Fruit fly (Drosophila melanogaster) S2 (cell line): Measurements from ENCODE around the gene CG13992.

Experiments
- CG8478 ChIP-seq: fragments of >200 bp; optimal IDR thresholded peaks from 2 replicates; lab custom pipeline; 2018
- CTCF ChIP-seq, 2 experiments: fragments of >200 bp; optimal IDR thresholded peaks; 2 replicates each; lab custom pipeline; 2018

CG13992 gene

dm6 chr2L:5967702-5968616 lies at the start of gene CG13992, which contains the start of gene Ucp4C:
Gene CG13992, minus strand, starts transcription at chr2L:5967752.
Gene Ucp4C, plus strand, starts transcription at chr2L:5968566.
- TF ChIP-seq CG8478 (lab: Kevin White, UChicago): no peak
- no peak for TF ChIP-seq CTCF (optimal IDR thresholded peaks at IDR 0.05; lab: Kevin White, UChicago)

DNA sequence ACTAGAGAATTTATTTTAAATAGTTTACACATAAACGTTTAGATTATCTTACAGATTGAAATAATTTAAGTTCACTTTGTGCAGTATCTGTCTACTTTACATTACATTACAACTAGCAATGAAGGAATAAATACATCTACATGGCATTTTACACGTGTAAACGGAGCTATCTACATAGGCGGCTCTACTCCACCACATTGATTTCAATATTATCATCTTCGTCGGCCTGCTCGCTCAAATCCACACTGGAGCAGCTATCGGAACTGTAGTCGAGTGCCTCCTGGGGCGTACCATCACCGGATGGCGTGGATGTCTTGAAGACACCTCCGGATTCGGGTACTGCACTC lies 45.5 kb upstream of the CG13992 start:
- TF ChIP-seq CG8478 (lab: Kevin White, UChicago) (no peak), CTCF (optimal IDR thresholded peaks at IDR 0.05; lab: Kevin White, UChicago) (peak; percentile 24 to 34)

- TF ChIP-seq CG8478 (lab: Kevin White, UChicago): no peak
- no peak for TF ChIP-seq CTCF (optimal IDR thresholded peaks at IDR 0.05; lab: Kevin White, UChicago)
Observed at dm6 chr2L:6012303-6013070, 44.9 kb upstream of the CG13992 start, which contains the start of gene CG9098. Gene CG9098, minus strand, starts transcription at chr2L:6012338.

DNA sequence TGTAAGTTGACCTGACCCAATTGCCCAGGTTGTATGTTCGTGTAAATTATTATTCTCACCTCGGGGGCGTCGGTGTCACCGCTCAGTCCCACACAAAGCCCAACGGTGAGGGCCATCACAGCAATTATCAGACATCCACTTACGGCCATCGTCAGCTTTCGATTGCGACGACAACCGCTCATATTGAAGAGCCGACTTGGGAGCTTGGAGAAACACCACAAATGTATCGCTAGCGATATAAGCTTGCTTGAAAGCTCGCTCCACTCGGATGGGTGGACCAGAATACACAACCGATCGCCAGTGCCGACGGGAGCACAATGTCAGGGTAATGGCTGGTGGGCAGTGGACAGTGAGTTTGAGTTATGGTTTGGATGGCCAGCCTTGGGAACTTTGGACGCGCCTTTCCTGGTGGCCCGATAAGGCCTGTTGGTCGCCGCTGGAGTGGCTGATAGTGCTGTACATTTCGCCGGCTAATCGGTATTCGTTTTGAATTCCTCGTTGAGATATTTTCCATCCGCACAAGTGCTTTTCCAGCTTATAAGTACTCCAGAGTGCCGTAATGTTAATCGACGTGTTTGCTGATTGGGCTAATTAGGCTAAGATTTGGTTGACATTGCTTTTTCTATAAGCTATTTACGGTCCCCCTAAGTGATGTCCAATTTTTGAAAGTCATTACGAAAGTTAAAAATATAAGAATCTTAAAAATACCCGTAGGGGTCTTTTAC lies 39.1 kb upstream of the CG13992 start, which contains the start of gene Gal:
TSS of gene Gal (minus strand) at position 320 of the 725 bp plus-strand sequence.
- TF ChIP-seq CG8478 (lab: Kevin White, UChicago): no peak
- no peak for TF ChIP-seq CTCF (optimal IDR thresholded peaks at IDR 0.05; lab: Kevin White, UChicago)

- TF ChIP-seq CTCF (optimal IDR thresholded peaks at IDR 0.05; lab: Kevin White, UChicago): no peak
- TF ChIP-seq CG8478 (lab: Kevin White, UChicago): no peak
Observed at dm6 chr2L:6000065-6000464, 32.5 kb upstream of the CG13992 start, which contains the start of gene Tsp26A. Gene Tsp26A, plus strand, starts transcription at chr2L:6000228.

DNA sequence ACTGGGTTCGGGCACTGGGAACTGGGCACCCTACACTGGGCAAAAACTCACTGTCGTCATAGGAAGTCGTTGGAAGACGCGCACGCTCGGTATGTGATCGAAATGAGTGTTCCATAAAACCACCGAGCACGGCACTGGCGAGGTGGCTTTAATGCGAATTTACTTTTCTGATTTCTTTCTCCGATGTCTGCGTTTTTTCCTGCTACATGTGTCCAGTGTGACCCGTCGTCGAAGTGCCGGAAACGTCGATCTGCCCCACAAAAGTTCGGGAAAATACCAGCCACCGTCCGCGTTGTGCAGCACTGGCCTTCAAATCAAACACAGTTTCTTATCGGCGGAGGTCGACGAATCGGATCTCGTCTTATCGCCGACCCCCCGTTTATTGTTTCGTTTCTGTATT lies 31.7 kb upstream of the CG13992 start, which contains the start of gene Kdm5:
TSS of gene Kdm5 (minus strand) at position 255 of the 400 bp plus-strand sequence.
- TF ChIP-seq CTCF (optimal IDR thresholded peaks at IDR 0.05; lab: Kevin White, UChicago) (peak in 1 of 2 experiments; percentile 7), CG8478 (lab: Kevin White, UChicago) (no peak)

DNA sequence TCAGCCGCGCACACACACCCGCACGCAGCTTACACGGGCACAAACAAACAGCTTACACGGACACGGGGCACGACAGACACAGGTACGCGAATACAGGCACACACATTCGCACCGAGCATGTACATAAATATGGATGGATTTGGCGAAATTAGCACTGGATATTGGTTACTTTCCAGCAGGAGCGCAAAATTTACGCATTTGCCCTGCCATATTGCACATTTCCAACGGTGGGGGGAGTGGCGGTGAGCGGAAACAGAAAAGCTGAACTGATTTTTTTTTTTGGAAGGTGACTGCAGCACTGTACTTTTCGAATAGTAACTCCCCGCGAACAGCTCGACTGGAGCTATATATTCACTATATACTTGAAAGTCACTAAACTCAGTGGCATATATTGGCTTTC lies 30.8 kb upstream of the CG13992 start:
- TF ChIP-seq CG8478 (lab: Kevin White, UChicago) (no peak), CTCF (optimal IDR thresholded peaks at IDR 0.05; lab: Kevin White, UChicago) (no peak)

dm6 chr2L:5997609-5998229 lies 30.2 kb upstream of the CG13992 start:
- TF ChIP-seq CG8478 (lab: Kevin White, UChicago) (no peak), CTCF (optimal IDR thresholded peaks at IDR 0.05; lab: Kevin White, UChicago) (no peak)

DNA sequence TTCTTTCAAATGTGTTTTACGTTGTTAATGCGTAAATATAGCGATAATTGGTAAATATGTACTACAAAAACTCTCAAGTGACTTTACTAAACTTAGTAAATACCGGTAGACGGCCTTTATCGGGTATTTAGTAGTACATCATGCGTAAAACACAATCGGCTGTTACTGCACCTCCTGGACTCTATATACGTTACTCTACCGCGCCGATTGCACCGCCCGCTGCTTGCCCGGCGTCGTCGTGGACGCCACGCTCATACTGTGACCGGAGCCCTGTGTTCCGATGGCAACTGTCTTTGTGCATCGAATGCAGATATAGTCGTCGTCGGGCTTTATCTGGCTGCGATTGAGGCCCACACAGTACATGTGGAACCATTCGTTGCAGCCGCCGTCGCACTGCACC lies 22.9 kb upstream of the CG13992 start:
- TF ChIP-seq CG8478 (lab: Kevin White, UChicago) (no peak), CTCF (optimal IDR thresholded peaks at IDR 0.05; lab: Kevin White, UChicago) (no peak)

DNA sequence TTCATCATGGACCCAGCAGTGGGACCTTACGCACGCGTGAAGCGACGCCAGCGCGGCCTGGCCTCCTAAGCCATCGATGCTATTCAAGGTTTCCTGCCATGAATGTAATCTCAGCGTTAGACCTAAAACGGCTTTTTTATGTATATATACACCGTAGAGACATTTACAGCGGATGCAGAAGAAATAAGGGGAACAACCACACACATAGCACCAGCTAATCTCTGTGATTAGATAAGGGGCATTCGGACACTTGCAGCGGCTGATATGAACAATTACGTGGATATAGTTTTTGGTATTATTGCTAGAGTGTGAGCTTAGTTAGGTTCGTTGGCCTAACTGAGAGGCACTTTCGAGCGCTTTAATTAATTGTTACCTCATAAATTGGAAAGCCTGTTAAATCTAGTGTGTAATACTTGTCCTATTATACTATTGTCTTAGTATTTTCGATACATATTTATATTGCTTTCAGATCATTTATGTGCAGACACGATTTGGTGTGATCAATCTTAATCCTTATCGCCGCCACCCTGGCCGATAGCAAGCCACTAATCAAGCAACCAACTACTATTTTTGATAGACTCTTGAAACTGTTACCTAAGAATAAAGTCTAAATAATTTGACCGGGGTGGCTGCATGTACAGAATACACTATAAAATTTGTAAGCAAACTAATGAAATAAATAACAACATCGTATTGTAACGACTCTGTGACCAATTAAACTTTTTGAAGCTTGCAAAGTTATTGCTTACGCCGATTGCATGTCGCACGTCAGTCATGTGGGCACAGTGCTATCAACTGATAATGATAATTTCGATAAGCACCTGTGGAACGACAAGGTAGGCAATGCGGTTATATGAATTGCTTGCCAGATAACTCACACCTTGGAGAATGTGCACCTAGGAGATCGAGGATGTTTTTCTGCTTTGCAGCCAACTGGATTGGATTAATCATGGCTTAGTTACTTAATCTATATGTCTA lies 20.9 kb upstream of the CG13992 start:
- TF ChIP-seq CTCF (optimal IDR thresholded peaks at IDR 0.05; lab: Kevin White, UChicago): no peak
- no peak for TF ChIP-seq CG8478 (lab: Kevin White, UChicago)

- no peak for TF ChIP-seq CG8478 (lab: Kevin White, UChicago)
- no peak for TF ChIP-seq CTCF (optimal IDR thresholded peaks at IDR 0.05; lab: Kevin White, UChicago)
Observed at dm6 chr2L:5986940-5987339, 19.4 kb upstream of the CG13992 start.

DNA sequence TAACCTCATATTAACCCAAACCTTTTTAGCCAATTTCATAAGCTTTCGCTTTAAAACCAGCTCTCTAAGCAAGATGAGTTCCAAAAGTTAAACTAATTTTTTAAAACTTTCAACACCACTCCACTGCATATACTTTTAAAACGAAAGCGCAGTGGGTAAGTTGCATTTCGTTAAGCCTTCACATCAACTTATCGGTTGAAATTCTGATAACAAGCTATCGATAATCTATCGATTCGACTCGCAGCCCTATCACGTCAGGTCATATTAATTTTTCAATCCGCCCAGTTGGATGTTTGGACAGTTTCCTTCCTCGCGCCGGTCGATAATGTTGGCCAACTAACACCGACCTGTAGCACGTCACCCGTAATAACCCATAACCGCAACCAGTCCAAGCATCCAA lies 18.5 kb upstream of the CG13992 start, which contains the start of gene ifc:
TSS of gene ifc (plus strand) at position 255 of the 400 bp plus-strand sequence.
- TF ChIP-seq CTCF (optimal IDR thresholded peaks at IDR 0.05; lab: Kevin White, UChicago) (peak; percentile 28 to 48), CG8478 (lab: Kevin White, UChicago) (no peak)
